Worm (Caenorhabditis elegans) whole organism, early embryonic: ENCODE measurements around the gene srh-24.

Experiments used
- F13C5.2 ChIP-seq: sonication (generic microtip); optimal IDR thresholded peaks from 2 replicates; lab custom pipeline; 2017; ENCODE audit warnings: mild to moderate bottlenecking, missing genetic modification characterization, inconsistent platforms, missing compliant biosample characterization
- aly-1 ChIP-seq: sonication (generic microtip); optimal IDR thresholded peaks from 2 replicates; lab custom pipeline; 2016; ENCODE audit warnings: missing genetic modification characterization, missing compliant biosample characterization
- ama-1 ChIP-seq: fragments of 150-350 bp; optimal IDR thresholded peaks from 2 replicates; lab custom pipeline; 2014
- ceh-36 ChIP-seq: sonication (generic microtip); optimal IDR thresholded peaks from 2 replicates; lab custom pipeline; 2016; ENCODE audit warnings: missing genetic modification characterization, inconsistent platforms, missing compliant biosample characterization
- ets-7 ChIP-seq: sonication (generic microtip); optimal IDR thresholded peaks from 2 replicates; lab custom pipeline; 2016; ENCODE audit warnings: missing genotype, missing genetic modification characterization, missing compliant biosample characterization
- flt-1 ChIP-seq: fragments of 200-800 bp; sonication (Bioruptor generic); IDR thresholded peaks from 2 replicates; pipeline ENCODE4 v1.3.6; 2022; ENCODE audit warnings: missing genetic modification characterization, missing compliant biosample characterization
- hmbx-1 ChIP-seq: sonication (generic microtip); optimal IDR thresholded peaks from 2 replicates; lab custom pipeline; 2016; ENCODE audit warnings: mild to moderate bottlenecking, missing genetic modification characterization, missing compliant biosample characterization
- pes-1 ChIP-seq: fragments of 200-800 bp; sonication (Bioruptor generic); IDR thresholded peaks from 2 replicates; pipeline ENCODE4 v1.3.6; 2022; ENCODE audit warnings: missing genetic modification reagents, missing genetic modification characterization, missing compliant biosample characterization
- scrt-1 ChIP-seq: fragments of 200-800 bp; sonication (Bioruptor generic); IDR thresholded peaks from 2 replicates; pipeline ENCODE4 v1.3.6; 2022; ENCODE audit warnings: missing genetic modification characterization, missing compliant biosample characterization
- sea-1 ChIP-seq: fragments of 200-800 bp; sonication (Bioruptor generic); conservative IDR thresholded peaks from 2 replicates; pipeline ENCODE4 v1.3.6; 2022; ENCODE audit warnings: missing genetic modification characterization, missing compliant biosample characterization
- tbx-37 ChIP-seq: fragments of 200-800 bp; sonication (Bioruptor generic); conservative IDR thresholded peaks from 2 replicates; pipeline ENCODE4 v1.3.6; 2022; ENCODE audit warnings: missing genetic modification reagents, missing genetic modification characterization, missing compliant biosample characterization
- tra-4 ChIP-seq: sonication (generic microtip); optimal IDR thresholded peaks from 2 replicates; lab custom pipeline; 2017; ENCODE audit warnings: missing genetic modification characterization, missing compliant biosample characterization

DNA sequence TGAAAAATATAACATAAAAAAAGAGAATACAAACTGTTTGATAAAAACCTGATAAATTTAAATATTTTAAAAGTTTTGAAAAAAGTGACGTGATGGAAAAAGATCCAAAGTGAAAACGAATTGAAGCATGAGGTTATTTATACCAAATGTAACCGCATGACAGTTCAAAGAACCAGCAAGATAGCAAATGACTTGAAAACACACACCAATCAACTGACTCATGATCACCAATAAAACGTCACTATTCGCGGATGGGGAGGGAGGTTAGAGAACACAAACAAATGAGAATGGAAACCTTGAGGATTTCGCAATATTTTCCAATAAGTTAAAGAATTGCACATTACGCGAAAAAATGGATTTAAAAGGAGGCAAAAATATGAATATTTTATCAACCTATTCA lies 51.4 kb downstream of the srh-24 start, which contains the start of gene C06B3.7:
- no peak for TF ChIP-seq tra-4 (tag; lab: Kevin White, UChicago)
- no peak for TF ChIP-seq flt-1
- no peak for TF ChIP-seq F13C5.2 (tag; lab: Kevin White, UChicago)
- no peak for TF ChIP-seq scrt-1 (GFP tag; lab: Robert Waterston, UW)
- TF ChIP-seq sea-1 (GFP tag; lab: Robert Waterston, UW): no peak
- TF ChIP-seq ceh-36 (tag; lab: Kevin White, UChicago): no peak
- TF ChIP-seq hmbx-1 (tag; lab: Kevin White, UChicago): no peak
- no peak for TF ChIP-seq ama-1 (lab: Kevin White, UChicago)
- no peak for TF ChIP-seq tbx-37 (GFP tag; lab: Robert Waterston, UW)
- TF ChIP-seq ets-7 (tag; lab: Kevin White, UChicago): no peak
- TF ChIP-seq aly-1 (tag; lab: Kevin White, UChicago): no peak
- TF ChIP-seq pes-1 (GFP tag; lab: Robert Waterston, UW): no peak
